Worm (Caenorhabditis elegans) whole organism, young adult: ENCODE results near the gene znf-782.

Experiments
- ZK185.1 ChIP-seq: sonication (generic microtip); optimal IDR thresholded peaks from 2 replicates; lab custom pipeline; 2016; ENCODE audit warnings: mild to moderate bottlenecking, missing genetic modification characterization, missing compliant biosample characterization; ENCODE audit not compliant: poor library complexity, severe bottlenecking
- aptf-2 ChIP-seq: fragments of 200-800 bp; sonication (Bioruptor generic); conservative IDR thresholded peaks from 2 replicates; pipeline ENCODE4 v1.3.6; 2022; ENCODE audit warnings: missing genetic modification reagents, missing genetic modification characterization, missing compliant biosample characterization
- attf-3 ChIP-seq: fragments of 200-800 bp; sonication (Bioruptor generic); conservative IDR thresholded peaks from 2 replicates; pipeline ENCODE4 v1.3.6; 2022; ENCODE audit warnings: missing genetic modification reagents, missing genetic modification characterization, missing compliant biosample characterization
- bed-2 ChIP-seq: fragments of 200-800 bp; sonication (Bioruptor generic); IDR thresholded peaks from 2 replicates; pipeline ENCODE4 v1.3.6; 2022; ENCODE audit warnings: missing genetic modification reagents, missing genetic modification characterization, missing compliant biosample characterization
- dox-1 ChIP-seq: fragments of 200-800 bp; sonication (Bioruptor generic); IDR thresholded peaks from 2 replicates; pipeline ENCODE4 v1.3.6; 2022; ENCODE audit warnings: missing genetic modification reagents, missing genetic modification characterization, missing compliant biosample characterization
- efl-1 ChIP-seq: fragments of 150-350 bp; optimal IDR thresholded peaks from 2 replicates; lab custom pipeline; 2014; ENCODE audit warnings: missing biosample characterization, missing genetic modification reagents, missing genetic modification characterization
- him-1 ChIP-seq: sonication (generic microtip); optimal IDR thresholded peaks from 2 replicates; lab custom pipeline; 2016; ENCODE audit warnings: missing genotype, missing genetic modification reagents, missing genetic modification characterization, missing compliant biosample characterization
- hlh-26 ChIP-seq: fragments of 200-800 bp; sonication (Bioruptor generic); conservative IDR thresholded peaks from 2 replicates; pipeline ENCODE4 v1.3.6; 2022; ENCODE audit warnings: missing genetic modification reagents, missing genetic modification characterization, missing compliant biosample characterization
- let-607 ChIP-seq, 2 experiments: fragments of 200-800 bp in 1 of 2; sonication (Bioruptor generic) in 1 of 2; sonication (generic microtip) in 1 of 2; optimal IDR thresholded peaks; 2 replicates each; lab custom pipeline; 2016 to 2018; ENCODE audit warnings: mild to moderate bottlenecking in 2 of 2, missing compliant biosample characterization in 2 of 2, missing genetic modification characterization in 2 of 2, moderate library complexity in 2 of 2, missing genotype in 1 of 2
- lin-35 ChIP-seq, 3 experiments: fragments of 150-350 bp in 2 of 3; sonication (generic microtip) in 1 of 3; optimal IDR thresholded peaks; 2 replicates each; lab custom pipeline; 2014 to 2018; ENCODE audit warnings: missing biosample characterization in 3 of 3, missing genetic modification characterization in 3 of 3, missing genetic modification reagents in 3 of 3
- nfya-1 ChIP-seq: sonication (generic microtip); optimal IDR thresholded peaks from 2 replicates; lab custom pipeline; 2017; ENCODE audit warnings: antibody characterized with exemption, missing compliant biosample characterization, missing genetic modification characterization, borderline replicate concordance; ENCODE audit not compliant: insufficient read depth
- snpc-1.1 ChIP-seq: sonication (generic microtip); optimal IDR thresholded peaks from 2 replicates; lab custom pipeline; 2017; ENCODE audit warnings: missing genetic modification characterization, mild to moderate bottlenecking, missing compliant biosample characterization, antibody characterized with exemption, moderate library complexity, missing genotype, missing genetic modification reagents; ENCODE audit not compliant: insufficient read depth
- tbp1 ChIP-seq: fragments of 200-800 bp; sonication (Bioruptor generic); optimal IDR thresholded peaks from 2 replicates; lab custom pipeline; 2018; ENCODE audit warnings: mild to moderate bottlenecking, missing genetic modification characterization, missing compliant biosample characterization
- ztf-28 ChIP-seq: fragments of 200-800 bp; sonication (Bioruptor generic); IDR thresholded peaks from 2 replicates; pipeline ENCODE4 v1.3.6; 2022; ENCODE audit warnings: missing genetic modification reagents, missing genetic modification characterization, missing compliant biosample characterization

Gene znf-782

DNA sequence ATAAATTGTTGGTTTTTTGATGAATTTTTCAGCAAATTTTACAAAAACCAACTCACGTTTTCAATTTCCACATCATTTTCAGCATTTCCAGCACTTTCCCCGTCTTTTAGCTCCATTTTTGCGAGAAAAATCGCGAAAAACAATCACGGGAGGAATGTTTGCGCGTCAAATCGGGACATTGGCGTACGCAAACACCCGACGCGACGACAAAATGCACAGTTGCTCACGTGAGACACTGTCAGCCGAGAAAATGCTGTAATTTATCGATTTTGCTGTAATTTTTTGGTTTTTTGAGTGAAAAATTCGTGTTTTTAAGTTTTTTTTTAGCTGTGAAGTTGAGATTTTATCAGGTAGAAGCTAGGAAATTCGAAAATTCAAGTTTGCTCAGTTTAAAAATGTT lies 57.8 kb downstream of the znf-782 start, which contains the start of gene Y55F3AM.9 (continued):
- TF ChIP-seq attf-3 (no peak), ZK185.1 (tag; lab: Kevin White, UChicago) (no peak), hlh-26 (no peak), aptf-2 (GFP tag; lab: Robert Waterston, UW) (no peak), nfya-1 (tag; lab: Kevin White, UChicago) (no peak), lin-35 (GFP tag; optimal IDR thresholded peaks at IDR 0.05; lab: Kevin White, UChicago) (peak in 1 of 3 experiments; percentile 22), him-1 (no peak), dox-1 (GFP tag; lab: Robert Waterston, UW) (0 out of 2 replicates have a peak, but pooled peaks have one; percentile 39), bed-2 (no peak), tbp1 (GFP tag; lab: Kevin White, UChicago) (peak; percentile 10), let-607 (tag; optimal IDR thresholded peaks at IDR 0.05; lab: Kevin White, UChicago) (no peak), snpc-1.1 (peak; percentile 19), efl-1 (GFP tag; lab: Kevin White, UChicago) (peak; percentile 10), ztf-28 (GFP tag; lab: Robert Waterston, UW) (0 out of 2 replicates have a peak, but pooled peaks have one; percentile 13)
